Worm (Caenorhabditis elegans) whole organism, L3 larva: Measurements from ENCODE around the gene wrb-1.

Experiments
- R02D3.7 ChIP-seq: fragments of 150-350 bp; optimal IDR thresholded peaks from 2 replicates; lab custom pipeline; 2014; ENCODE audit warnings: missing biosample characterization, missing genetic modification characterization
- aly-2 ChIP-seq: fragments of 150-350 bp; optimal IDR thresholded peaks from 2 replicates; lab custom pipeline; 2014; ENCODE audit warnings: missing biosample characterization, missing genetic modification characterization
- elt-1 ChIP-seq: fragments of 150-350 bp; optimal IDR thresholded peaks from 2 replicates; lab custom pipeline; 2014; ENCODE audit warnings: missing biosample characterization, missing genetic modification characterization
- elt-3 ChIP-seq, 3 experiments: fragments of 150-350 bp in 1 of 3; sonication (generic microtip) in 2 of 3; optimal IDR thresholded peaks; 2 replicates in 2 of 3; 4 replicates in 1 of 3; lab custom pipeline; 2014 to 2017; ENCODE audit warnings: missing biosample characterization in 3 of 3, missing genetic modification characterization in 3 of 3
- hmg-11 ChIP-seq: sonication (generic microtip); optimal IDR thresholded peaks from 2 replicates; lab custom pipeline; 2016; ENCODE audit warnings: missing genetic modification characterization, missing compliant biosample characterization
- jun-1 ChIP-seq: fragments of 150-350 bp; optimal IDR thresholded peaks from 2 replicates; lab custom pipeline; 2014; ENCODE audit warnings: missing biosample characterization, missing genetic modification reagents, missing genetic modification characterization
- nfya-1 ChIP-seq: sonication (generic microtip); optimal IDR thresholded peaks from 2 replicates; lab custom pipeline; 2017; ENCODE audit warnings: missing genetic modification characterization, mild to moderate bottlenecking, missing compliant biosample characterization, antibody characterized with exemption, moderate library complexity; ENCODE audit not compliant: insufficient read depth
- nhr-11 ChIP-seq: fragments of 150-350 bp; optimal IDR thresholded peaks from 2 replicates; lab custom pipeline; 2014; ENCODE audit warnings: missing biosample characterization, missing genetic modification characterization
- nhr-28 ChIP-seq: fragments of 150-350 bp; optimal IDR thresholded peaks from 2 replicates; lab custom pipeline; 2014; ENCODE audit warnings: missing biosample characterization, missing genetic modification characterization

DNA sequence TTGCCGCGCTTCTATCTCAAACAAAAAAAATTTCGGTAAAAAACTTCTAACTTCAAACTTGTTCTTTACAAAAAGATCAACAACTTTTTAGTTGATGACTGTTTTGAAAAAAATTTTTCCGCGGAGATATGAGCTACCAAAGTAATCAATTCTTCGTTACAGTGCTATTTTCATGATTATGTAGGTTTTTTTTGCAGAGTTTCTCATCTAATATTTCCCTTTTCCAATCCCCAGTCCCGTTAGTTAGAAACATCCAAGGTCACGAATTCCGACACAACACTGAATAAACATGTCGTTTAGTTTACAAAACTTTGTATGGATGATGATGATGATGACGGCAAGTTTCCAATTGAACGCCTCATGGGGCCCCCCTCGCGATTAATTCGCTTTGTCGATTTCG is 36.7 kb downstream of the wrb-1 start:
- no peak for TF ChIP-seq aly-2 (tag; lab: Kevin White, UChicago)
- TF ChIP-seq elt-3 (tag; optimal IDR thresholded peaks at IDR 0.05; lab: Kevin White, UChicago), result no peak
- TF ChIP-seq jun-1 (tag; lab: Kevin White, UChicago), result no peak
- no peak for TF ChIP-seq R02D3.7
- no peak for TF ChIP-seq hmg-11 (tag; lab: Kevin White, UChicago)
- no peak for TF ChIP-seq nhr-28 (tag; lab: Kevin White, UChicago)
- TF ChIP-seq nfya-1, result no peak
- TF ChIP-seq nhr-11, result no peak
- no peak for TF ChIP-seq elt-1 (tag; lab: Kevin White, UChicago)
